Worm (Caenorhabditis elegans) whole organism, late embryonic: ENCODE data around the gene srh-201.

ENCODE experiments used
- C08G9.2 ChIP-seq: sonication (generic microtip); optimal IDR thresholded peaks from 2 replicates; lab custom pipeline; 2016; ENCODE audit warnings: mild to moderate bottlenecking, missing genetic modification characterization, moderate library complexity, missing compliant biosample characterization
- F13H6.1 ChIP-seq: sonication (generic microtip); optimal IDR thresholded peaks from 2 replicates; lab custom pipeline; 2016; ENCODE audit warnings: missing genetic modification characterization, missing compliant biosample characterization
- ama-1 ChIP-seq: fragments of 150-350 bp; optimal IDR thresholded peaks from 2 replicates; lab custom pipeline; 2014
- ceh-18 ChIP-seq: sonication (generic microtip); optimal IDR thresholded peaks from 2 replicates; lab custom pipeline; 2016; ENCODE audit warnings: missing genetic modification characterization, missing compliant biosample characterization
- ceh-9 ChIP-seq: sonication (generic microtip); optimal IDR thresholded peaks from 2 replicates; lab custom pipeline; 2016; ENCODE audit warnings: mild to moderate bottlenecking, missing genetic modification characterization, inconsistent platforms, missing compliant biosample characterization
- dve-1 ChIP-seq: sonication (generic microtip); optimal IDR thresholded peaks from 2 replicates; lab custom pipeline; 2017; ENCODE audit warnings: antibody characterized with exemption, mild to moderate bottlenecking, missing genetic modification characterization, missing compliant biosample characterization
- elt-2 ChIP-seq: sonication (generic microtip); optimal IDR thresholded peaks from 2 replicates; lab custom pipeline; 2016; ENCODE audit warnings: missing genetic modification reagents, missing genetic modification characterization, missing compliant biosample characterization
- hlh-15 ChIP-seq: sonication (generic microtip); optimal IDR thresholded peaks from 2 replicates; lab custom pipeline; 2016; ENCODE audit warnings: missing genetic modification characterization, missing compliant biosample characterization
- nhr-11 ChIP-seq: fragments of 150-350 bp; optimal IDR thresholded peaks from 2 replicates; lab custom pipeline; 2014; ENCODE audit warnings: missing biosample characterization, missing genetic modification characterization
- pat-9 ChIP-seq: fragments of 200-800 bp; sonication (Bioruptor generic); optimal IDR thresholded peaks from 2 replicates; lab custom pipeline; 2018; ENCODE audit warnings: mild to moderate bottlenecking, missing genetic modification characterization, moderate library complexity, missing compliant biosample characterization
- pha-4 ChIP-seq: fragments of 150-350 bp; optimal IDR thresholded peaks from 2 replicates; lab custom pipeline; 2018; ENCODE audit warnings: missing biosample characterization, missing genetic modification reagents, missing genetic modification characterization
- pqm-1 ChIP-seq: sonication (generic microtip); optimal IDR thresholded peaks from 2 replicates; lab custom pipeline; 2016; ENCODE audit warnings: missing genetic modification characterization, missing compliant biosample characterization
- unc-42 ChIP-seq: sonication (generic microtip); optimal IDR thresholded peaks from 2 replicates; lab custom pipeline; 2016; ENCODE audit warnings: missing genotype, missing genetic modification characterization, missing compliant biosample characterization

- TF ChIP-seq ama-1 (lab: Kevin White, UChicago) (no peak), ceh-9 (tag; lab: Kevin White, UChicago) (no peak), elt-2 (tag; lab: Kevin White, UChicago) (no peak), unc-42 (tag; lab: Kevin White, UChicago) (no peak), ceh-18 (tag; lab: Kevin White, UChicago) (no peak), pqm-1 (tag; lab: Kevin White, UChicago) (no peak), pha-4 (tag; lab: Kevin White, UChicago) (no peak), dve-1 (no peak), pat-9 (no peak), hlh-15 (tag; lab: Kevin White, UChicago) (no peak), C08G9.2 (tag; lab: Kevin White, UChicago) (no peak), F13H6.1 (tag; lab: Kevin White, UChicago) (no peak), nhr-11 (tag; lab: Kevin White, UChicago) (no peak)
Measured at ce11 chrV:8994272-8994671, 19.4 kb downstream of the srh-201 start.
